Fruit fly (Drosophila melanogaster) whole organism, embryonic: ENCODE measurements around the gene CG10993.

Experiments
- Atf3 ChIP-seq: fragments of 200-800 bp; sonication (Bioruptor generic); optimal IDR thresholded peaks from 3 replicates; lab custom pipeline; 2016; ENCODE audit warnings: missing biosample characterization, missing genetic modification characterization
- Blimp-1 ChIP-seq: fragments of 200-800 bp; sonication (Bioruptor generic); optimal IDR thresholded peaks from 3 replicates; lab custom pipeline; 2018; ENCODE audit warnings: missing biosample characterization, missing genetic modification characterization, mild to moderate bottlenecking, moderate library complexity, missing genetic modification reagents
- BtbVII ChIP-seq: fragments of 200-800 bp; sonication (Bioruptor generic); optimal IDR thresholded peaks from 3 replicates; lab custom pipeline; 2017; ENCODE audit warnings: missing biosample characterization, mild to moderate bottlenecking, missing genetic modification characterization
- C15 ChIP-seq: fragments of 200-800 bp; sonication (Bioruptor generic); IDR thresholded peaks from 3 replicates; pipeline ENCODE4 v1.3.6; 2022; ENCODE audit warnings: missing biosample characterization, missing genetic modification characterization
- CG12155 ChIP-seq: fragments of 200-800 bp; sonication (Bioruptor generic); optimal IDR thresholded peaks from 3 replicates; lab custom pipeline; 2016; ENCODE audit warnings: missing biosample characterization, missing genetic modification characterization
- CG12769 ChIP-seq: fragments of 200-800 bp; sonication (Bioruptor generic); optimal IDR thresholded peaks from 2 replicates; lab custom pipeline; 2019; ENCODE audit warnings: missing biosample characterization, mild to moderate bottlenecking, missing genetic modification characterization, moderate library complexity
- CG13624 ChIP-seq: fragments of 200-800 bp; sonication (Bioruptor generic); optimal IDR thresholded peaks from 2 replicates; lab custom pipeline; 2016; ENCODE audit warnings: missing biosample characterization, missing genetic modification characterization
- CG14050 ChIP-seq: fragments of 200-800 bp; sonication (Bioruptor generic); IDR thresholded peaks from 3 replicates; pipeline ENCODE4 v1.3.6; 2022; ENCODE audit warnings: missing biosample characterization, missing genetic modification characterization
- CG1529 ChIP-seq: fragments of 200-800 bp; sonication (Bioruptor generic); optimal IDR thresholded peaks from 3 replicates; lab custom pipeline; 2018; ENCODE audit warnings: missing biosample characterization, missing genetic modification characterization
- CG2116 ChIP-seq: fragments of 200-800 bp; sonication (Bioruptor generic); optimal IDR thresholded peaks from 3 replicates; lab custom pipeline; 2018; ENCODE audit warnings: missing biosample characterization, mild to moderate bottlenecking, missing genetic modification characterization
- CG2202 ChIP-seq: fragments of 200-800 bp; sonication (Bioruptor generic); optimal IDR thresholded peaks from 2 replicates; lab custom pipeline; 2018; ENCODE audit warnings: missing biosample characterization, mild to moderate bottlenecking, missing genetic modification characterization
- CG30403 ChIP-seq: fragments of 200-800 bp; sonication (Bioruptor generic); optimal IDR thresholded peaks from 3 replicates; lab custom pipeline; 2016; ENCODE audit warnings: missing biosample characterization, missing genetic modification characterization
- CG3281 ChIP-seq: fragments of 200-800 bp; sonication (Bioruptor generic); optimal IDR thresholded peaks from 3 replicates; lab custom pipeline; 2017; ENCODE audit warnings: missing biosample characterization, mild to moderate bottlenecking, missing genetic modification characterization
- CG4282 ChIP-seq: fragments of 200-800 bp; sonication (Bioruptor generic); optimal IDR thresholded peaks from 2 replicates; lab custom pipeline; 2016; ENCODE audit warnings: missing biosample characterization, missing genetic modification characterization
- CG7963 ChIP-seq: fragments of 200-800 bp; sonication (Bioruptor generic); IDR thresholded peaks from 3 replicates; pipeline ENCODE4 v1.3.6; 2022; ENCODE audit warnings: missing biosample characterization, missing genetic modification characterization; ENCODE audit not compliant: partially characterized antibody
- CG9215 ChIP-seq: fragments of 200-800 bp; sonication (Bioruptor generic); IDR thresholded peaks from 2 replicates; pipeline ENCODE4 v1.3.6; 2022; ENCODE audit warnings: missing biosample characterization, missing genetic modification characterization
- CG9727 ChIP-seq: fragments of 200-800 bp; sonication (Bioruptor generic); optimal IDR thresholded peaks from 3 replicates; lab custom pipeline; 2017; ENCODE audit warnings: missing biosample characterization, mild to moderate bottlenecking, missing genetic modification characterization
- CG9932 ChIP-seq: fragments of 200-800 bp; sonication (Bioruptor generic); IDR thresholded peaks from 2 replicates; pipeline ENCODE4 v1.3.6; 2022; ENCODE audit warnings: missing biosample characterization, missing genetic modification characterization
- Dip3 ChIP-seq: fragments of 200-800 bp; sonication (Bioruptor generic); optimal IDR thresholded peaks from 3 replicates; lab custom pipeline; 2016; ENCODE audit warnings: missing biosample characterization, missing genetic modification characterization
- Fer2 ChIP-seq: fragments of 200-800 bp; sonication (Bioruptor generic); optimal IDR thresholded peaks from 2 replicates; lab custom pipeline; 2018; ENCODE audit warnings: missing biosample characterization, mild to moderate bottlenecking, missing genetic modification characterization, moderate library complexity
- Fer3 ChIP-seq: fragments of 200-800 bp; sonication (Bioruptor generic); optimal IDR thresholded peaks from 2 replicates; lab custom pipeline; 2018; ENCODE audit warnings: missing biosample characterization, mild to moderate bottlenecking, missing genetic modification characterization, moderate library complexity
- HLHmδ ChIP-seq: fragments of 200-800 bp; sonication (Bioruptor generic); optimal IDR thresholded peaks from 2 replicates; lab custom pipeline; 2018; ENCODE audit warnings: missing biosample characterization, mild to moderate bottlenecking, missing genetic modification characterization, moderate library complexity
- HmgZ ChIP-seq: fragments of 200-800 bp; sonication (Bioruptor generic); optimal IDR thresholded peaks from 2 replicates; lab custom pipeline; 2018; ENCODE audit warnings: missing biosample characterization, mild to moderate bottlenecking, missing genetic modification characterization
- Max ChIP-seq: fragments of 200-800 bp; sonication (Bioruptor generic); optimal IDR thresholded peaks from 2 replicates; lab custom pipeline; 2016; ENCODE audit warnings: missing biosample characterization, mild to moderate bottlenecking, missing genetic modification characterization
- Nf-YB ChIP-seq: fragments of 200-800 bp; sonication (Bioruptor generic); optimal IDR thresholded peaks from 3 replicates; lab custom pipeline; 2019; ENCODE audit warnings: missing biosample characterization, mild to moderate bottlenecking, missing genetic modification characterization, moderate library complexity
- Ssrp ChIP-seq: fragments of 200-800 bp; sonication (Bioruptor generic); optimal IDR thresholded peaks from 2 replicates; lab custom pipeline; 2018; ENCODE audit warnings: missing biosample characterization, mild to moderate bottlenecking, missing genetic modification characterization, moderate library complexity
- ab ChIP-seq: fragments of 200-800 bp; sonication (Bioruptor generic); optimal IDR thresholded peaks from 2 replicates; lab custom pipeline; 2016; ENCODE audit warnings: missing biosample characterization, missing genetic modification characterization
- ap ChIP-seq: fragments of 200-800 bp; sonication (Bioruptor generic); IDR thresholded peaks from 2 replicates; pipeline ENCODE4 v1.3.6; 2022; ENCODE audit warnings: missing biosample characterization, missing genetic modification characterization
- ara ChIP-seq: fragments of 200-800 bp; sonication (Bioruptor generic); IDR thresholded peaks from 2 replicates; pipeline ENCODE4 v1.3.6; 2022; ENCODE audit warnings: missing biosample characterization, missing genetic modification characterization
- ase ChIP-seq: fragments of 200-800 bp; sonication (Bioruptor generic); IDR thresholded peaks from 3 replicates; pipeline ENCODE4 v1.3.6; 2022; ENCODE audit warnings: missing biosample characterization, missing genetic modification characterization
- ash1 ChIP-seq: fragments of 200-800 bp; sonication (Bioruptor generic); optimal IDR thresholded peaks from 2 replicates; lab custom pipeline; 2018; ENCODE audit warnings: missing biosample characterization, mild to moderate bottlenecking, missing genetic modification characterization
- cas ChIP-seq: fragments of 200-800 bp; sonication (Bioruptor generic); IDR thresholded peaks from 2 replicates; pipeline ENCODE4 v1.3.6; 2022; ENCODE audit warnings: missing biosample characterization, missing genetic modification characterization
- caup ChIP-seq: fragments of 200-800 bp; sonication (Bioruptor generic); optimal IDR thresholded peaks from 3 replicates; lab custom pipeline; 2017; ENCODE audit warnings: missing biosample characterization, mild to moderate bottlenecking, missing genetic modification characterization, moderate library complexity; ENCODE audit not compliant: severe bottlenecking
- chinmo ChIP-seq: fragments of 200-800 bp; sonication (Bioruptor generic); IDR thresholded peaks from 4 replicates; pipeline ENCODE4 v1.3.6; 2022; ENCODE audit warnings: missing biosample characterization, missing genetic modification characterization; ENCODE audit not compliant: partially characterized antibody
- cwo ChIP-seq: fragments of 200-800 bp; sonication (Bioruptor generic); optimal IDR thresholded peaks from 3 replicates; lab custom pipeline; 2017; ENCODE audit warnings: missing biosample characterization, missing genetic modification characterization, mild to moderate bottlenecking, moderate library complexity, missing genetic modification reagents
- dati ChIP-seq: fragments of 200-800 bp; sonication (Bioruptor generic); IDR thresholded peaks from 2 replicates; pipeline ENCODE4 v1.3.6; 2022; ENCODE audit warnings: missing biosample characterization, missing genetic modification characterization
- ems ChIP-seq: fragments of 200-800 bp; sonication (Bioruptor generic); optimal IDR thresholded peaks from 3 replicates; lab custom pipeline; 2016; ENCODE audit warnings: missing biosample characterization, missing genetic modification characterization
- lov ChIP-seq, 2 experiments: fragments of 200-800 bp in 1 of 2; fragments of >200 bp in 1 of 2; sonication (Bioruptor generic) in 1 of 2; IDR thresholded peaks in 1 of 2; optimal IDR thresholded peaks in 1 of 2; 2 replicates in 1 of 2; 3 replicates in 1 of 2; pipeline versions ENCODE4 v1.3.6 to Lab custom; 2017 to 2022; ENCODE audit warnings: missing biosample characterization in 1 of 2, missing genetic modification characterization in 1 of 2
- mam ChIP-seq: fragments of 200-800 bp; sonication (Bioruptor generic); optimal IDR thresholded peaks from 3 replicates; lab custom pipeline; 2016; ENCODE audit warnings: missing biosample characterization, missing genetic modification characterization
- nau ChIP-seq: fragments of 200-800 bp; sonication (Bioruptor generic); optimal IDR thresholded peaks from 3 replicates; lab custom pipeline; 2017; ENCODE audit warnings: missing biosample characterization, mild to moderate bottlenecking, missing genetic modification characterization, missing genetic modification reagents
- pzg ChIP-seq: fragments of 200-800 bp; sonication (Bioruptor generic); optimal IDR thresholded peaks from 3 replicates; lab custom pipeline; 2018; ENCODE audit warnings: missing biosample characterization, mild to moderate bottlenecking, missing genetic modification characterization, moderate library complexity
- stwl ChIP-seq: fragments of 200-800 bp; sonication (Bioruptor generic); optimal IDR thresholded peaks from 3 replicates; lab custom pipeline; 2018; ENCODE audit warnings: missing biosample characterization, mild to moderate bottlenecking, missing genetic modification characterization, moderate library complexity
- sug ChIP-seq: fragments of 200-800 bp; optimal IDR thresholded peaks from 2 replicates; lab custom pipeline; 2019; ENCODE audit warnings: missing biosample characterization, mild to moderate bottlenecking, missing genetic modification characterization, moderate library complexity
- tll ChIP-seq, 2 experiments: fragments of 200-800 bp in 1 of 2; fragments of >200 bp in 1 of 2; sonication (Bioruptor generic) in 1 of 2; optimal IDR thresholded peaks; 2 replicates each; lab custom pipeline; 2017 to 2019; ENCODE audit warnings: missing biosample characterization in 2 of 2, missing genetic modification characterization in 2 of 2, mild to moderate bottlenecking in 1 of 2, moderate library complexity in 1 of 2
- tna ChIP-seq: fragments of 200-800 bp; sonication (Bioruptor generic); IDR thresholded peaks from 2 replicates; pipeline ENCODE4 v1.3.6; 2022; ENCODE audit warnings: missing biosample characterization, missing genetic modification characterization; ENCODE audit not compliant: partially characterized antibody
- toy ChIP-seq: fragments of 200-800 bp; sonication (Bioruptor generic); IDR thresholded peaks from 2 replicates; pipeline ENCODE4 v1.3.6; 2022; ENCODE audit warnings: missing biosample characterization, missing genetic modification characterization
- trem ChIP-seq: fragments of 200-800 bp; optimal IDR thresholded peaks from 3 replicates; lab custom pipeline; 2019; ENCODE audit warnings: missing biosample characterization, mild to moderate bottlenecking, missing genetic modification characterization, moderate library complexity
- ttk ChIP-seq: fragments of 200-800 bp; sonication (Bioruptor generic); IDR thresholded peaks from 2 replicates; pipeline ENCODE4 v2.1.2; 2022; ENCODE audit warnings: missing biosample characterization, missing genetic modification characterization
- unpg ChIP-seq: fragments of 200-800 bp; sonication (Bioruptor generic); optimal IDR thresholded peaks from 3 replicates; lab custom pipeline; 2018; ENCODE audit warnings: missing biosample characterization, mild to moderate bottlenecking, missing genetic modification characterization, moderate library complexity

CG10993 gene

DNA sequence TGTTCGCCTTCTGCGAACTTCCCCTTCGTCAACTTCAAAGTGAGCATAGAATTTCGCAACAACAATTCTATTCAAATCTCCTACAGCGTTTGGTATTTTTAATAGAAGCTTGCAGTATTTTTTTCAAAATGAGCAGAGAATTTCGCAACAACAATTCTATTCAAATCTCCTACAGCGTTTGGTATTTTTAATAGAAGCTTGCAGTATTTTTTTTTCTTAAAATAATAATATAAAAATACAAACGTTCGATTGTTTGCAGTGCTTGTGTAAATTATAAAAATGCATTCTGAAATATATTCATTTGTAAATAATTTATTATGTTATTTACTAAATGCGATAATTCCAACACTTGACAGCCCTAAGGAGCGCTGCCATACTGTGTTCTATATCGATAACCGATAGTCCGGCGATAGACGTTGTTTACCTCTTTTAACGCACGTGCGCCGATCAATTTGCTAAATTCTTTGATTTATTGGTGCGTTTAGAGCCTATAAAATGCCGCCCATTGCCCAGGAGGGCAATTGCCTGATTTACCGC is 34.1 kb downstream of the CG10993 start, which contains the start of the genes CG32625 and Rtc1 (continued):
- TF ChIP-seq HmgZ (tag; lab: Kevin White, UChicago) = peak; percentile 38
- TF ChIP-seq CG30403 (GFP tag; lab: Kevin White, UChicago) = peak; percentile 64
- no peak for TF ChIP-seq dati (GFP tag; lab: Robert Waterston, UW)
- TF ChIP-seq ash1 (GFP tag; lab: Kevin White, UChicago) = no peak
- no peak for TF ChIP-seq HLHmδ (GFP tag; lab: Kevin White, UChicago)
- TF ChIP-seq Fer3 = peak; percentile 46
- TF ChIP-seq CG2116 (GFP tag; lab: Kevin White, UChicago) = peak; percentile 43
- no peak for TF ChIP-seq CG9215 (GFP tag; lab: Robert Waterston, UW)
- peak; percentile 73 for TF ChIP-seq Max (GFP tag; lab: Kevin White, UChicago)
- TF ChIP-seq caup (GFP tag; lab: Kevin White, UChicago) = no peak
- TF ChIP-seq ara (GFP tag; lab: Robert Waterston, UW) = peak; percentile 48; the same call in 1 of the 2 replicates
- TF ChIP-seq CG9932 (GFP tag; lab: Robert Waterston, UW) = peak; percentile 69
- peak; percentile 11 for TF ChIP-seq BtbVII (GFP tag; lab: Kevin White, UChicago)
- 0 out of 2 replicates have a peak, but pooled peaks have one; percentile 57 for TF ChIP-seq tna (GFP tag; lab: Robert Waterston, UW)
- peak; percentile 27 for TF ChIP-seq CG13624
- TF ChIP-seq ap (GFP tag; lab: Robert Waterston, UW) = peak; percentile 32; the same call in 1 of the 2 replicates
- no peak for TF ChIP-seq chinmo (GFP tag; lab: Robert Waterston, UW)
- no peak for TF ChIP-seq mam (GFP tag; lab: Kevin White, UChicago)
- TF ChIP-seq ems = no peak
- TF ChIP-seq Atf3 (GFP tag; lab: Kevin White, UChicago) = no peak
- no peak for TF ChIP-seq toy (GFP tag; lab: Robert Waterston, UW)
- peak; percentile 81 for TF ChIP-seq cwo (GFP tag; lab: Kevin White, UChicago)
- peak; percentile 33 for TF ChIP-seq CG9727 (GFP tag; lab: Kevin White, UChicago)
- TF ChIP-seq ab (GFP tag; lab: Kevin White, UChicago) = no peak
- TF ChIP-seq Ssrp (tag; lab: Kevin White, UChicago) = peak; percentile 20
- peak; percentile 21 for TF ChIP-seq Dip3
- no peak for TF ChIP-seq CG4282 (GFP tag; lab: Kevin White, UChicago)
- TF ChIP-seq cas (GFP tag; lab: Robert Waterston, UW) = no peak
- peak; percentile 7 for TF ChIP-seq Nf-YB
- TF ChIP-seq CG12769 (tag; lab: Kevin White, UChicago) = no peak
- TF ChIP-seq CG1529 (GFP tag; lab: Kevin White, UChicago) = no peak
- TF ChIP-seq trem (tag; lab: Kevin White, UChicago) = peak; percentile 97
- peak; percentile 61 for TF ChIP-seq unpg (GFP tag; lab: Kevin White, UChicago)
- peak; percentile 28 for TF ChIP-seq CG3281
- no peak for TF ChIP-seq nau (GFP tag; lab: Kevin White, UChicago)
- TF ChIP-seq pzg (GFP tag; lab: Kevin White, UChicago) = peak; percentile 53
- peak; percentile 20 for TF ChIP-seq CG12155 (GFP tag; lab: Kevin White, UChicago)
- peak; percentile 28 for TF ChIP-seq Fer2 (tag; lab: Kevin White, UChicago)
- TF ChIP-seq lov (optimal IDR thresholded peaks at IDR 0.05; lab: Kevin White, UChicago) = no peak
- TF ChIP-seq lov (GFP tag; IDR thresholded peaks at IDR 0.05; lab: Robert Waterston, UW) = no peak
- no peak for TF ChIP-seq tll (GFP tag; optimal IDR thresholded peaks at IDR 0.05; lab: Kevin White, UChicago)
- TF ChIP-seq stwl (tag; lab: Kevin White, UChicago) = peak; percentile 74
- TF ChIP-seq ase (GFP tag; lab: Robert Waterston, UW) = 0 out of 3 replicates have a peak, but pooled peaks have one; percentile 52
- no peak for TF ChIP-seq CG7963
- TF ChIP-seq C15 (GFP tag; lab: Robert Waterston, UW) = no peak
- no peak for TF ChIP-seq CG2202 (tag; lab: Kevin White, UChicago)
- TF ChIP-seq CG14050 (GFP tag; lab: Robert Waterston, UW) = 0 out of 3 replicates have a peak, but pooled peaks have one; percentile 21
- peak; percentile 59 for TF ChIP-seq sug (tag; lab: Kevin White, UChicago)
- TF ChIP-seq Blimp-1 (GFP tag; lab: Kevin White, UChicago) = peak; percentile 52
- TF ChIP-seq ttk (GFP tag; lab: Robert Waterston, UW) = no peak
